Worm (Caenorhabditis elegans) whole organism, dauer: ENCODE results near the gene chl-1.
"Not testable (repeated sequence)": the region's sequence is repeated elsewhere in the genome, so short reads cannot be mapped to it uniquely, and the experiment has no call there.

Experiments used
- unc-62 ChIP-seq: sonication (generic microtip); optimal IDR thresholded peaks from 2 replicates; lab custom pipeline; 2017; ENCODE audit warnings: missing biosample characterization, missing genetic modification reagents, missing genetic modification characterization

chl-1 gene

DNA sequence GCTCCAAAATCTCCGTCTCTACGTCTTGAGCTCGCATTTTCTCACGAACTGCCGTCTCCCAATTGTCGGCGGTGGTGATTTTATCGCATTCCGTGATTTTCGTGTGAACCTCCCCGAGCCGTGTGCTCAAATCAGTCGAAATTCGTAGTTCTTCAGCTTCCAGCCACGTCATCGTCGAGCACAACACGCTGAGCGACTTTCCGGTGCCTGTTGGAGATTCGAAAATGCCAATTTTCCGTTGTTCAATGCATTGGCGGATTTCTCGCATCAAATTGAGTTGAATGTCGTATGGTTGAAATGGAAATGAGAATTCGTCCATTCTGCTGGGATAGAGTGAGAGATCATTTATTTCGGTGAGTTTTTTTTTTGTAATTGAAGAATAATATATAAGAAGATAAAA is at the start of gene chl-1, which contains the start of gene M03C11.3:
chl-1 (minus strand) TSS at position 323 of the 400 bp plus-strand sequence.
M03C11.3 (plus strand) TSS at position 153 of the 400 bp plus-strand sequence.
- no peak for TF ChIP-seq unc-62

DNA sequence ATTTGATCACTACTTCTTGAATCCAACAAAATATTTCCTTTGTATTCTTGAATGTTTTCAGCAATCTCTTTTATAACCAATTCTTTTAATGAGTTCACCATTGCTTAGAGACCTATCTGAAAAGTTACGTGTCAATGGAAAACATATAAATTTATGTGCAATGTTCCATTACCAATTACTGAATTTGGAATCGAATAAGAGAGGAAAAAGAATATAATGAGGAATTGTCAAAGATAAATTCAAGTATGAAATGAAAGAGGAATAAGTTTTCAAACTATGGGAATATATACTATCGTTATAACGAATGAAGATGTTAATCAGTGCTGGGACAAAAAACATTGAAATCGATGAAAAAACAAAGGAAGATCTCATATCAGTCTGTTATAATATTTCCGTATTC is 46.0 kb upstream of the chl-1 start, which contains the start of gene H04D03.4:
H04D03.4 (minus strand) TSS at position 101 of the 400 bp plus-strand sequence.
- TF ChIP-seq unc-62 = no peak

DNA sequence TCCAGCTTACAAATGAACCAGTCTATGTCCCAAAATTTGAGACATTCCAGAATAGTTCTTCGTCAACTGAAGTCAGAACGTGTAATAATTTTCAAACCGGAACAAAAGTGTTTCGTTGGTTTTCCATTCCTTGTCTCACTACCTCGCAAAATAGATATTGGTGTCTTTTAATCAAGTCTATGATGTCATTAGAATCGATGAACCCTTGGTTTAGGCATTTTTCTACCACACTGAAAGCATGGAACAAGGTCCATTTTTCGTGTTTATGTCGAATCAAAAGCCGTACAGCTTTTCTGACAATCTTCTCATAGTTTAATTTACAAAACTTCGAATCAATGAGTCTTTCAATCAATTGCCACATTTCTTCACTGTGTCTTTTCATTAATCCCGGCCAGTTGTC is 41.7 kb upstream of the chl-1 start, which contains the start of gene H04D03.7:
H04D03.7 (minus strand) TSS at position 101 of the 400 bp plus-strand sequence.
- TF ChIP-seq unc-62 = no peak

DNA sequence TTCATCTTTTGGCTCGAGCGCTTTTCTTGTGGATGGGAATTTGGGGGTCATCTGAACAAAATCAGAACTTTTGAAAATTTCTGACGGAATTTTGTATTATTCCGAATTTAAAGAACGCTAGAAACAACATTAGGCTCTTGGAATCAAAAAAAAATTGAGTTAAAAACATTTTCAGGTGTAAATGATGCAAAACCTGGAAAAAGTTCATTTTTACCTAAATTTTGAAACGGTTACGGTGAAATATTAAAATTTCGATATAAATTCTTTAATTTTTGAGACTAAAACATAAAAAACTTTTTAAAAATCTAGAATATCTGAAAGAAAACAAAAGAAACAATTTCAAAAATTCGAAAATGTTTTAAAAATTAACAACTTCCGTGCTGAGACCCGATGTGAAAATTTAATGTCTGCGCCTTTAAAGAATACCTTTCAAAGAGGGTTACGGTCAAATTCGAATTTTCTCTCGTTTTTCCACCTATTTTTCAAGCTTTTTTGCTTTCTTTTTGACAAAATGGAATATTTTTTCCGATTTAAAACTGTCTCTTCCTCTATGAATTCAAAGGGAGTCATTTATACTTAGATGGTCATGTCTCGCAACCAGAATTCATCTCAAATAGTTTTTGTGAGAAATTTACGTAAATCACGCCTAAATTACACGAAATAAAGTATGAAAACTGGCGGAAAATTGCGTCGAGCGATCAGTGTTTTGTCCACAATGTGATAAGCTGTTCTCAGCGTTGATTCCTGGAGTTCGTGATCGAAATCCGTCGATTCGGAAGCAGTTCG is 37.5 kb upstream of the chl-1 start, which contains the start of the genes H04D03.2 and ecps-2:
H04D03.2 (minus strand) TSS at position 51 of the 786 bp plus-strand sequence.
ecps-2 (plus strand) TSS at position 736 of the 786 bp plus-strand sequence.
- TF ChIP-seq unc-62 = no peak

DNA sequence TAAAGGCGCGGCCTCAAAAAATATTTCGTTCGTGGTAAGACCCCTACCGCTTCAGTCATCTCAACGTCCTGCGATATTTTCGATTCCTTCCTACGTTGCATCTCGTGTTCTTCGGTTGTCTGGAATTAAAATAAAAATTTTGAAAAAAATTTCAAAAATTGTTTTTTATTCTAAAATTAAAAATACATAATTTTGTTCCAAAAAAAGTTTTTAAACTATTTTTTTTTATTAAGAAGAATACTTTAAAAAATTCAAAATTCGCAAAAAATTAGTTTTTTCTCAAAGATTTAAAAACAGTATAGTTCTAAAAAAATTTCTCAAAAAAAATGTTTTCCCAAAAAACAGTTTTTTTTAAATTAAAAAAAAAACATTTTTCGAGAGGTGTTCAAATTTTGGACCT is 33.7 kb upstream of the chl-1 start, which contains the start of gene H04D03.6:
H04D03.6 (minus strand) TSS at position 101 of the 400 bp plus-strand sequence.
- TF ChIP-seq unc-62 = not testable (repeated sequence)

DNA sequence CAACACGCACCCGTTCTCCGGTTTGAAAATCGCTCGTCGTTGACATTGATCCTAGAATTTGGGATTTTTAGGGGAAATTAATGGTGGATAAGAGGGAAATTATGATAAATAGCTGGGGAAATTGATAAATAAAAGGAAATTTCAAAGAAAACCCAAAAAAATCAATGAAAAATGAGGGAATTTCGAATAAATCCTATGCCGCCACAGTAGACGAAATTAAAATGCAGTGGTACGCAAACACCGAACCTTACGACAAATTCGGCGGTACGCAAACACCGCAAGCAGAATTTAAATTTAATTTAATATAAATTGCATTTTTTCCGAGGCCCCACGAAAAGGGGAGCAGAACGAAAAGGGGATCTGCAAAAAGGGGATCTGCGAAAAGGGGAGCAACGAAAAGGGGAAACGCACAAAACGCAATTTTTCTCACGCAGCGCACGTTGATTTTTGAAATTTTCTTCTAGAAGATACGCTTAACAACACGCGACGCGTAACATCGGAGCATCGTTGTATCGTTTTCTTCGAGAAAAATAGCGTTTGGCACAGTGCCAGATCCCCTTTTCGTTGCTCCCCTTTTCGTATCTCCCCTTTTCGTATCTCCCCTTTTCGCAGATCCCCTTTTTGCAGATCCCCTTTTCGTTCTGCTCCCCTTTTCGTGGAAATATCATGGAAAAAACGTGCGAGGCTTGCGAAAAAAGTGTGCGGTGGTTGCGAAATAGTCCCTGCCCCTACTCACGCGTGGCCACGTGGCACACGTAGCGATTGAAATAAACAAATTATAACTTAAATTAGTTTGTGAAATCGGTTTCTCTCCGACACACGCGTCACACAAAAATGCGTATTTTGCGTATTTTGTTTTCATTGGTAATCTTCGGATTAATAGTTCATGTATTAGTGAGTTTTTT is 31.1 kb upstream of the chl-1 start, which contains the start of the genes smrd-1 and enu-3.1:
smrd-1 (minus strand) TSS at position 51 of the 905 bp plus-strand sequence.
enu-3.1 (plus strand) TSS at position 339 of the 905 bp plus-strand sequence.
- TF ChIP-seq unc-62 = not testable (repeated sequence)

DNA sequence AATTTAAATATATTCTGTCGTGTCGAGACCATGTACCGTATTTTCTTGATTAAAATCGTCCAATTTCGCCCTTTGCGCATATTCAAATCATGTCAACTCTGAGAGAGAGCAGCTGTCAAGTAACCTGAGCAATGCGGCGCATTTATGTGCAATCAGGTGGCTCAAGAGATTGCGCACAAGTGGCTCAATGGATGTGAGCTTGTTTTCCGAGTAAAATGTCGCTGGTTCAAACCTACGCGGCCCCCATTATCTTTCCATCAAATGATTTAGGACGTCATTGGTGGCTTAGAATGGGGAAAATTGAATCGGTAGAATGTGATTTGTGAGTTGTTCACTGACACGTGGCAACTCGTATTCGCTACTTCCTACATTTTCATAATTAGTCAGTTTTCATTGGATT is 27.1 kb upstream of the chl-1 start:
- TF ChIP-seq unc-62 = no peak

DNA sequence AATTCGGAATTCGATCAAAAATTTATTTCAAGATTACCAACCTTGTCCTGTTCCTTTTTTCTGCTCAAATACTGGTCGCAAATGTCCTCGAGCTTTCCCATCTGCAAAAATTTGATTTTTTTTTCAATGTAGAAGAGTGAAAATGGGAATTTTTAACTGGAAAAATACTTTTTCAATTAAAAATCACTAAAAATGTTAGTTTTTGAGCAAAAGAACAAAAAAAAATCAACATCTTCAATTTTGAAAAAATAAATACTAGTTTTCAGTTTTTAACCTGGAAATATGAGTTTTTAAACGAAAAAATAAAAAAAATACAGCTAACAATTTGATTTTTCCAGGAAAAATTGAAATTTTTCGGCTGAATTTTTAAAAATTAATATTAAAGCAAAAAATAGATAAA is 22.8 kb upstream of the chl-1 start, which contains the start of gene prp-3:
prp-3 (minus strand) TSS at position 101 of the 400 bp plus-strand sequence.
- TF ChIP-seq unc-62 = no peak

DNA sequence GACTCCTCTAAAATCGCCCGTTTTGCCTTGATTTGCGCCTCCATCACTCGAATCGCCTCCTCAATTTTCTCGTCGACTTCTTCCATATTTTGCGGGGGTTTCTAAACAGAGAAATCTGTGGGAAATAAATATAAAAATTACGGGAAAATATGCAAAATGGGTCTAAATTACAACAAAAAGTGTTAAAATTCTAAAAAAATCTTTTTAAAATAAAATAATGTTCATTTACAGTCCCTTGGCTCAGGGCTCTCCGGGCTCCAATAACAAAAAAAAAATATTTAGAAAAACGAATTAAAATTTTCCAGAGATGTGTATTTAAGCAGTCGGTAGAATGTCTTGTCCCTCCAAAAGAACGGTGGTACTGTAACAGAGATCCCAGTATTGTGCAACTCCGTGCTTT is 18.9 kb upstream of the chl-1 start, which contains the start of gene M03C11.6:
M03C11.6 (minus strand) TSS at position 101 of the 400 bp plus-strand sequence.
- no peak for TF ChIP-seq unc-62

DNA sequence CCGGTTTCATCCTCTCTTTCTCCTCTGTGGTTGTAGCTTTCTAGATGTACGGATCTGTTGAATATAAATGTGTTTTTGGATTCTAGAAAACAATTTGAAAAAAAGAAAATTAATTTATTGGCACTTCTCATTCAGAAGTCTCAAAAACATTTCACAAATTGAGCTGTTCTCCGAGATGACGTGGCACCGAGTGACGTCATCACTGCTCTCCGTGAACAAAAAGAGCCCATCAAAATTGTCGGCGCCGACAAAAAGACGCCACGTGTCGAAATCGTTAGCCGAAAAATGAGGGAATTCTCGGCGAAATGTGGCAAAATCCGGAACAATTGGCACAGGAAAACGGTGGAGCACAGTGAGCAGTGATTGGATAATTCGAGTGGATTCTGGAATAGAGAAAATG is 16.6 kb upstream of the chl-1 start:
- no peak for TF ChIP-seq unc-62

DNA sequence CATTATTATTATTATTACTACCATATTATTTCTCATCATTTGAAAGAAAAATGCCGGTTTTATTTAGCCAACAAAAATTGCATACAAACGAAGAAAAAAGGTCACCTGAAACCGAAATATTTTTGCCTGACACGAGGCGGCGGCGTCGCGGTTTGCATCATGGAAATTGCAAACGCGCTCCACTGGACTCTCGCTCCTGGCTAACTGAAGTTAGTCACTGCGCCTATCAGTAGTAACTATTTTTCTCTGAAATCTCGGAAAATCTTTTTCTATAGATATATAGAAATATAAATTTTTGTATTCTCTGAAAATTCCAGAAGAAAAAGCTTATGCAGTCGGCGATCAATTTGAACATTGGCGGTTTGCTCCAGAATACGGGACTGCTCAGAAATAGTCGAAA is 10.8 kb upstream of the chl-1 start, which contains the start of gene ymel-1:
ymel-1 (plus strand) TSS at position 318 of the 400 bp plus-strand sequence.
- no peak for TF ChIP-seq unc-62

DNA sequence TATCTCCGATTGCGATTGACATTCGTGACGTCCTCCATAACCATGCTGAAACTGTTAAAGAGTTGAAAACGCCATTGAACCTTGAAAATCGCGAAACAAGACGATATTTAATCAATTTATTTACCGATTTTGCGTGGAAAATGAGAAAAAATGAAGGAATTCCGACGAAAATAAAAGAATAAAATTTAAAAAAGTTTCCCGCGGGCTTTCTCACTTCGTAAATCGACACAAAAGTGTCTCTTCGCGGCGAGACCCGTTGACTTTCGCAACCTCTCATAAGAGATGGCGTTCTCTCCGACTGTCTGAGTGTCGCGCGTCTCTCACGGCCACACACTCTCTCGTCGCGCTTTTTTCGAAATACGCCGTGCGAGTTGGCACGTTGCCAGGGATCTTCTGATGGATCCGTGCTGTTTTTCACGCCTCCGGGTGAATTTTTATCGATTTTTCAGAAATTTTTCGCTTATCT is 2.2 kb upstream of the chl-1 start, which contains the start of gene hat-1:
hat-1 (minus strand) TSS at position 51 of the 466 bp plus-strand sequence.
- no peak for TF ChIP-seq unc-62

DNA sequence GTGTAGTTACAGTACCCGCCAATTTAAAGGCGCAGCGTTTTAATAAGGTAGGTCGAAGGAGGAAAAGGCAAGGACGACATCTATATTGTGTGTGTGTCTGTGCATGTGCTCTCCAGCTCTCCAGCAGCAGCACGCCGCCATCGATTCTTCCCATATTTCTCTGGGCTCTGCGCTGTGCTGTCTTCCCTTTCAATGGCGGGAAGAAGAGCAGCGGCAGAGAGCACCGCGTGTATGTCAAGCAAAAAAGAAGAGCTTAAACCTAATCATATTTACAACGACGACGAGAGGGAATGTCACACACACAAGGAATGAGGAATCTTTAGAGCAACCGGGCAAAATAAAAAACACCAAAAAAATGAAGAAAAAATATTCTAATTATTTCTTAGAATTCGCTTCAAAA is 6.1 kb downstream of the chl-1 start:
- TF ChIP-seq unc-62 = no peak

DNA sequence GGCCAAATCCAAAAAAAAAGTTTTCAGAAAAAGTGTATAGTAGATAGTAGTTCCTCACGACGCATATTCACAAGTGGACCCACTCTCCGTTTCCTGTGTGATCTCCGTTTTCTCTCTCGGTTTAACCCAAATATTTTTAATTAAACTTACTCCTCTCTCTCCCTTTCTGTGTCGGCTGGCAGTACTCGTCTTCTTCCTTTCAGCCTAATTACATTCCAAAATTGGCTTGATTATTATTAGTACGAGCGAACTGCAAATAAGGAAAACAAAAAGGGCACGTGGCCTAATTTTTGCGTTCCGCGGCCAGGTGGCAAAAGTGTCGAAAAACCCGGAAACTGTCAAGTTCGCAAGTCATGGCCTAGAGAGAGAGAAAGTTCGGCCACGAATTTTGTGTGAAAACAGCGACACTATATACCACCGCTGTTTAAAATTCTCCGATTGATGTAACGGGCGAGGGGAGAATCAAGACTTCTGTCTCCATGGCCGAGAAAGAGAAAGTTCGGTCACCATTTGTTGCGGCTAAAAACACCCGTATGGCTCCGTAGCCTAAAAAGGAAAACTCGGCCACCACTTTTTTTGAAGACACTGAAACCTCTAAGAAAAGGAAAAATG is 8.0 kb downstream of the chl-1 start:
- no peak for TF ChIP-seq unc-62

DNA sequence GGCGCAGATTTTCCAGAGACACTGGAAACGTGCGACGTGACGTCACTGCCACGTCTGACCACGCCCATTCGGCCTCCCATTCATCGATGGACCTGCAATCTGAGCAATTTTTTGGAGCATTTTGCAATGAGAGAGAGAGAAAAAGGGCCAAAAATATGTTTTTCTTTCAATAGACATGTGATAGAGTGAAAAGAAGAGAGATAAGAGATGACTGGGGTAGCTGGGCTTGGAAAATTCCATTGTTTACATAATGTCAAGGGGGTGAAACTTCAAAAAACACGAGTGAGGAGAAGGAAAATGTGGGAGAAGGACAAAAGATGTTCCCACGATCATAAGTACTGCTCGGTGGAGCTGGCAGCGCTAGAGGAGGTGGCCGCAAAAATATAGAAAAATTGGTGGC is 9.1 kb downstream of the chl-1 start, which contains the start of gene M03C11.1:
M03C11.1 (minus strand) TSS at position 101 of the 400 bp plus-strand sequence.
- TF ChIP-seq unc-62 = no peak

DNA sequence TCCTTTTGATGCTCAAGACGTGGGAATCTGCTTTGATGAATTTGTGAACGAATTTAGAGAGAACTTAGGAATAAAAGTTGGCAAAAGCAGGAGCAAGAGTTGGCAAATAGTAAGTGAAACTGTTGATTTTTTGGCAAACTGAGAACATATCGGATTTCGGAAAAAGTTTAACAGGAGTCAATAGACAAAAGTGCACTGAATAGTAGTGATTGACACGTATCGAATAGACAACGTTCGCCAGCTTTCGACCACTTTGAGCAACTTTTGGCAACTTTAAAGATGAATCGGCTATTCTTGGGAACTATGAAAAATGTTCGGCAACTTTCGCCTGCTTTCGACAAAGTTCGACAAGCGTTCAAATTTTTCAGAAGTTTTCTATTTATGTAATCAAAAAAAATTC is 13.4 kb downstream of the chl-1 start, which contains the start of gene M03C11.9:
M03C11.9 (minus strand) TSS at position 101 of the 400 bp plus-strand sequence.
- TF ChIP-seq unc-62 = no peak
